Fruit fly (Drosophila melanogaster) Kc167 (cell line): ENCODE results near the gene CG10713.

Source experiments
- Sin3A ChIP-seq: fragments of >200 bp; optimal IDR thresholded peaks from 2 replicates; lab custom pipeline; 2018; ENCODE audit warnings: missing external identifiers
- h ChIP-seq: fragments of >200 bp; optimal IDR thresholded peaks from 3 replicates; lab custom pipeline; 2018; ENCODE audit warnings: missing external identifiers
- psq ChIP-seq: fragments of >200 bp; optimal IDR thresholded peaks from 2 replicates; lab custom pipeline; 2017; ENCODE audit warnings: missing external identifiers
- ttk ChIP-seq: sonication (Bioruptor generic); optimal IDR thresholded peaks from 2 replicates; lab custom pipeline; 2017; ENCODE audit warnings: missing external identifiers

- TF ChIP-seq psq (lab: Kevin White, UChicago) (no peak), Sin3A (lab: Kevin White, UChicago) (no peak), h (lab: Kevin White, UChicago) (no peak), ttk (lab: Kevin White, UChicago) (no peak)
Observed at dm6 chr3L:13426573-13426972, 8.5 kb downstream of the CG10713 start, which contains the start of gene CG14105.
